Fruit fly (Drosophila melanogaster): Measurements from ENCODE around the gene lectin-24A.

The lectin-24A gene

dm6 chr2L:3717673-3718235 lies at the start of gene lectin-24A, which contains the start of gene Shaw:
TSS of gene lectin-24A (minus strand) at chr2L:3717773.
TSS of gene Shaw (plus strand) at chr2L:3718185.
- no peak for TF ChIP-seq CG17801 (GFP tag; optimal IDR thresholded peaks at IDR 0.05; ENCODE audit: partially characterized antibody)

dm6 chr2L:3765194-3765593 lies 47.6 kb upstream of the lectin-24A start, which contains the start of gene CG43703:
TSS of gene CG43703 (plus strand) at chr2L:3765494.
- no peak for TF ChIP-seq CG17801 (GFP tag; optimal IDR thresholded peaks at IDR 0.05; ENCODE audit: partially characterized antibody)

dm6 chr2L:3756831-3757351 lies 39.3 kb upstream of the lectin-24A start, which contains the start of gene CG43707:
TSS of gene CG43707 (plus strand) at chr2L:3757256.
- no peak for TF ChIP-seq CG17801 (GFP tag; optimal IDR thresholded peaks at IDR 0.05; ENCODE audit: partially characterized antibody)

dm6 chr2L:3754835-3755547 lies 37.4 kb upstream of the lectin-24A start:
- no peak for TF ChIP-seq CG17801 (GFP tag; optimal IDR thresholded peaks at IDR 0.05; ENCODE audit: partially characterized antibody)

- TF ChIP-seq CG17801 (GFP tag; optimal IDR thresholded peaks at IDR 0.05; ENCODE audit: partially characterized antibody): no peak
These were observed 31.1 kb upstream of the lectin-24A start for dm6 chr2L:3748691-3749090.

dm6 chr2L:3740443-3740842 lies 22.9 kb upstream of the lectin-24A start:
- TF ChIP-seq CG17801 (GFP tag; optimal IDR thresholded peaks at IDR 0.05; ENCODE audit: partially characterized antibody): no peak

- no peak for TF ChIP-seq CG17801 (GFP tag; optimal IDR thresholded peaks at IDR 0.05; ENCODE audit: partially characterized antibody)
These were observed 20.1 kb upstream of the lectin-24A start for dm6 chr2L:3737682-3738081.

- no peak for TF ChIP-seq CG17801 (GFP tag; optimal IDR thresholded peaks at IDR 0.05; ENCODE audit: partially characterized antibody)
These were observed 19.6 kb upstream of the lectin-24A start for dm6 chr2L:3737003-3737662.

dm6 chr2L:3731055-3731454 lies 13.5 kb upstream of the lectin-24A start:
- TF ChIP-seq CG17801 (GFP tag; optimal IDR thresholded peaks at IDR 0.05; ENCODE audit: partially characterized antibody): no peak

dm6 chr2L:3730182-3730975 lies 12.8 kb upstream of the lectin-24A start, which contains the start of gene CG10019:
TSS of gene CG10019 (plus strand) at chr2L:3730466.
- TF ChIP-seq CG17801 (GFP tag; optimal IDR thresholded peaks at IDR 0.05; ENCODE audit: partially characterized antibody): no peak

- no peak for TF ChIP-seq CG17801 (GFP tag; optimal IDR thresholded peaks at IDR 0.05; ENCODE audit: partially characterized antibody)
These were observed 12.1 kb upstream of the lectin-24A start for dm6 chr2L:3729635-3730034.

dm6 chr2L:3719414-3719959 lies 1.9 kb upstream of the lectin-24A start:
- TF ChIP-seq CG17801 (GFP tag; optimal IDR thresholded peaks at IDR 0.05; ENCODE audit: partially characterized antibody): no peak

dm6 chr2L:3713545-3714156 lies 3.9 kb downstream of the lectin-24A start:
- TF ChIP-seq CG17801 (GFP tag; optimal IDR thresholded peaks at IDR 0.05; ENCODE audit: partially characterized antibody): no peak

dm6 chr2L:3712949-3713416 lies 4.6 kb downstream of the lectin-24A start, which contains the start of the genes CG31955 and CG2818:
TSS of gene CG31955 (minus strand) at chr2L:3713105.
TSS of gene CG2818 (plus strand) at chr2L:3713360.
- no peak for TF ChIP-seq CG17801 (GFP tag; optimal IDR thresholded peaks at IDR 0.05; ENCODE audit: partially characterized antibody)

Data from ovary, adult (tissue).